Worm (Caenorhabditis elegans): ENCODE data around the gene urb-1.

DNA sequence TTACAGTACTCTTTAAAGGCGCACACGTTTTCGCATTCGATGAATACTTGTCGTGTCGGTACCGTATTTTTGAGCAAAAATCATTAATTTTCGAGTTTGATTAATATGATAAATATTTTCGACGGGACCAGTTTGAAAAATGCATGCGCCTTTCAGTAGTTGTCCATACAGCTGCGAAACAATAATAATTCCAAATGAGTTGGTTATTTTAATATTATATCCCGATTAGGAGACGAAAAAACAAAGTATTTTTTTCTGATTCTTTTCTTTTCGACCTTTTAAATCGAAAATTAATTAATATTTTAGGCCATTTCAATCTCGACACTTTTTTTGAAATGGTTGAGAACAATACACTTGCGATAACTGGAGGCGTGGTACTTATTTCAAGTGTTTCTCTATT lies 14.6 kb upstream of the urb-1 start, which contains the start of gene T05H4.4:
- no peak for TF ChIP-seq sea-1 (GFP tag; conservative IDR thresholded peaks at IDR 0.05)
- TF ChIP-seq tbx-11 (GFP tag; IDR thresholded peaks at IDR 0.05): no peak
- no peak for TF ChIP-seq pes-1 (GFP tag; IDR thresholded peaks at IDR 0.05)
- no peak for TF ChIP-seq hnd-1 (tag; optimal IDR thresholded peaks at IDR 0.05)
- no peak for TF ChIP-seq flt-1 (GFP tag; IDR thresholded peaks at IDR 0.05)

Data from whole organism, early embryonic.